Worm (Caenorhabditis elegans) whole organism, L4/young adult: ENCODE results near the gene F02D8.9.

Experiments used
- W03F9.2 ChIP-seq: fragments of 150-350 bp; optimal IDR thresholded peaks from 2 replicates; lab custom pipeline; 2014; ENCODE audit warnings: missing biosample characterization, missing genetic modification characterization
- dao-5 ChIP-seq: sonication (generic microtip); optimal IDR thresholded peaks from 2 replicates; lab custom pipeline; 2016; ENCODE audit warnings: missing genotype, missing genetic modification characterization, moderate library complexity, missing compliant biosample characterization
- him-1 ChIP-seq: sonication (generic microtip); optimal IDR thresholded peaks from 2 replicates; lab custom pipeline; 2016; ENCODE audit warnings: missing genotype, missing genetic modification reagents, missing genetic modification characterization, missing compliant biosample characterization

- TF ChIP-seq him-1 (tag; lab: Kevin White, UChicago) = no peak
- no peak for TF ChIP-seq W03F9.2 (tag; lab: Kevin White, UChicago)
- no peak for TF ChIP-seq dao-5 (tag; lab: Kevin White, UChicago)
These were observed 8.6 kb downstream of the F02D8.9 start, which contains the start of gene C30G7.4 for ce11 chrV:14947022-14947421.
